Worm (Caenorhabditis elegans) whole organism, late embryonic: ENCODE data around the gene gars-1.

Experiments
- F13H6.1 ChIP-seq: sonication (generic microtip); optimal IDR thresholded peaks from 2 replicates; lab custom pipeline; 2016; ENCODE audit warnings: missing genetic modification characterization, missing compliant biosample characterization
- K09A11.1 ChIP-seq: sonication (generic microtip); optimal IDR thresholded peaks from 2 replicates; lab custom pipeline; 2017; ENCODE audit warnings: antibody characterized with exemption, mild to moderate bottlenecking, missing genetic modification characterization, missing compliant biosample characterization; ENCODE audit not compliant: insufficient read depth
- T23F11.4 ChIP-seq: fragments of 200-800 bp; sonication (Bioruptor generic); optimal IDR thresholded peaks from 2 replicates; lab custom pipeline; 2018; ENCODE audit warnings: mild to moderate bottlenecking, missing genetic modification characterization, missing compliant biosample characterization
- ama-1 ChIP-seq: fragments of 150-350 bp; optimal IDR thresholded peaks from 2 replicates; lab custom pipeline; 2014
- ceh-18 ChIP-seq: sonication (generic microtip); optimal IDR thresholded peaks from 2 replicates; lab custom pipeline; 2016; ENCODE audit warnings: missing genetic modification characterization, missing compliant biosample characterization
- ceh-19 ChIP-seq: fragments of 200-800 bp; sonication (Bioruptor generic); optimal IDR thresholded peaks from 2 replicates; lab custom pipeline; 2018; ENCODE audit warnings: mild to moderate bottlenecking, missing genetic modification characterization, missing compliant biosample characterization
- ceh-2 ChIP-seq: sonication (generic microtip); optimal IDR thresholded peaks from 2 replicates; lab custom pipeline; 2016; ENCODE audit warnings: missing genotype, missing genetic modification characterization, missing compliant biosample characterization
- ceh-22 ChIP-seq: sonication (generic microtip); optimal IDR thresholded peaks from 2 replicates; lab custom pipeline; 2017; ENCODE audit warnings: missing biosample characterization, missing genetic modification characterization
- ceh-24 ChIP-seq: sonication (generic microtip); optimal IDR thresholded peaks from 2 replicates; lab custom pipeline; 2016; ENCODE audit warnings: mild to moderate bottlenecking, missing genetic modification characterization, missing compliant biosample characterization
- ceh-31 ChIP-seq: sonication (generic microtip); optimal IDR thresholded peaks from 2 replicates; lab custom pipeline; 2016; ENCODE audit warnings: missing genetic modification characterization, missing compliant biosample characterization
- ceh-34 ChIP-seq: sonication (generic microtip); optimal IDR thresholded peaks from 2 replicates; lab custom pipeline; 2016; ENCODE audit warnings: mild to moderate bottlenecking, missing genetic modification characterization, missing compliant biosample characterization
- ceh-45 ChIP-seq: fragments of 200-800 bp; sonication (Bioruptor generic); IDR thresholded peaks from 2 replicates; pipeline ENCODE4 v1.3.6; 2022; ENCODE audit warnings: missing genetic modification reagents, missing genetic modification characterization, missing compliant biosample characterization
- che-1 ChIP-seq: sonication (generic microtip); optimal IDR thresholded peaks from 2 replicates; lab custom pipeline; 2016; ENCODE audit warnings: mild to moderate bottlenecking, missing genetic modification characterization, missing compliant biosample characterization
- elt-2 ChIP-seq: sonication (generic microtip); optimal IDR thresholded peaks from 2 replicates; lab custom pipeline; 2016; ENCODE audit warnings: missing genetic modification reagents, missing genetic modification characterization, missing compliant biosample characterization
- ets-4 ChIP-seq: sonication (generic microtip); optimal IDR thresholded peaks from 2 replicates; lab custom pipeline; 2016; ENCODE audit warnings: missing genetic modification characterization, missing compliant biosample characterization
- fkh-10 ChIP-seq: fragments of 150-350 bp; optimal IDR thresholded peaks from 2 replicates; lab custom pipeline; 2014; ENCODE audit warnings: missing biosample characterization, missing genetic modification reagents, missing genetic modification characterization
- gmeb-2 ChIP-seq: sonication (generic microtip); optimal IDR thresholded peaks from 2 replicates; lab custom pipeline; 2016; ENCODE audit warnings: missing genetic modification characterization, inconsistent platforms, missing compliant biosample characterization
- hlh-13 ChIP-seq: fragments of 200-800 bp; sonication (Bioruptor generic); optimal IDR thresholded peaks from 2 replicates; lab custom pipeline; 2018; ENCODE audit warnings: mild to moderate bottlenecking, missing genetic modification characterization, missing compliant biosample characterization
- hlh-15 ChIP-seq: sonication (generic microtip); optimal IDR thresholded peaks from 2 replicates; lab custom pipeline; 2016; ENCODE audit warnings: missing genetic modification characterization, missing compliant biosample characterization
- hlh-8 ChIP-seq: sonication (generic microtip); optimal IDR thresholded peaks from 2 replicates; lab custom pipeline; 2016; ENCODE audit warnings: missing genotype, missing genetic modification characterization, missing compliant biosample characterization
- lim-6 ChIP-seq: sonication (generic microtip); optimal IDR thresholded peaks from 2 replicates; lab custom pipeline; 2016; ENCODE audit warnings: missing genetic modification characterization, missing compliant biosample characterization
- madf-2 ChIP-seq: sonication (generic microtip); optimal IDR thresholded peaks from 2 replicates; lab custom pipeline; 2017; ENCODE audit warnings: missing genetic modification characterization, missing compliant biosample characterization
- mec-3 ChIP-seq: sonication (generic microtip); optimal IDR thresholded peaks from 2 replicates; lab custom pipeline; 2016; ENCODE audit warnings: borderline replicate concordance, missing genetic modification characterization, missing compliant biosample characterization
- nfya-1 ChIP-seq: sonication (generic microtip); optimal IDR thresholded peaks from 2 replicates; lab custom pipeline; 2017; ENCODE audit warnings: missing genetic modification characterization, mild to moderate bottlenecking, missing compliant biosample characterization, antibody characterized with exemption, moderate library complexity
- nhr-11 ChIP-seq: fragments of 150-350 bp; optimal IDR thresholded peaks from 2 replicates; lab custom pipeline; 2014; ENCODE audit warnings: missing biosample characterization, missing genetic modification characterization
- nhr-232 ChIP-seq: sonication (generic microtip); optimal IDR thresholded peaks from 2 replicates; lab custom pipeline; 2016; ENCODE audit warnings: missing genetic modification characterization, missing compliant biosample characterization
- npax-4 ChIP-seq: sonication (generic microtip); optimal IDR thresholded peaks from 2 replicates; lab custom pipeline; 2016; ENCODE audit warnings: missing genetic modification characterization, missing compliant biosample characterization
- odd-2 ChIP-seq: sonication (generic microtip); optimal IDR thresholded peaks from 2 replicates; lab custom pipeline; 2017; ENCODE audit warnings: antibody characterized with exemption, mild to moderate bottlenecking, missing genetic modification characterization, missing compliant biosample characterization
- pqm-1 ChIP-seq: sonication (generic microtip); optimal IDR thresholded peaks from 2 replicates; lab custom pipeline; 2016; ENCODE audit warnings: missing genetic modification characterization, missing compliant biosample characterization
- pros-1 ChIP-seq: fragments of 150-350 bp; optimal IDR thresholded peaks from 2 replicates; lab custom pipeline; 2014; ENCODE audit warnings: missing biosample characterization, missing genetic modification reagents, missing genetic modification characterization
- sox-2 ChIP-seq: fragments of 200-800 bp; sonication (Bioruptor generic); IDR thresholded peaks from 2 replicates; pipeline ENCODE4 v1.3.6; 2022; ENCODE audit warnings: missing genetic modification reagents, missing genetic modification characterization, missing compliant biosample characterization
- syd-9 ChIP-seq: sonication (generic microtip); optimal IDR thresholded peaks from 2 replicates; lab custom pipeline; 2016; ENCODE audit warnings: mild to moderate bottlenecking, missing genetic modification characterization, moderate library complexity, missing compliant biosample characterization
- tbx-2 ChIP-seq: sonication (generic microtip); optimal IDR thresholded peaks from 2 replicates; lab custom pipeline; 2016; ENCODE audit warnings: missing genetic modification characterization, missing compliant biosample characterization
- tbx-7 ChIP-seq: sonication (generic microtip); optimal IDR thresholded peaks from 2 replicates; lab custom pipeline; 2016; ENCODE audit warnings: missing genotype, missing genetic modification characterization, missing compliant biosample characterization
- ttx-3 ChIP-seq: sonication (generic microtip); optimal IDR thresholded peaks from 2 replicates; lab custom pipeline; 2016; ENCODE audit warnings: missing genetic modification reagents, missing genetic modification characterization, missing compliant biosample characterization
- unc-86 ChIP-seq: sonication (generic microtip); optimal IDR thresholded peaks from 2 replicates; lab custom pipeline; 2016; ENCODE audit warnings: missing genetic modification characterization, missing compliant biosample characterization
- zip-5 ChIP-seq: sonication (generic microtip); optimal IDR thresholded peaks from 2 replicates; lab custom pipeline; 2016; ENCODE audit warnings: missing genetic modification characterization, missing compliant biosample characterization
- ztf-16 ChIP-seq: sonication (generic microtip); optimal IDR thresholded peaks from 2 replicates; lab custom pipeline; 2017; ENCODE audit warnings: missing genetic modification characterization, missing compliant biosample characterization

Gene gars-1

DNA sequence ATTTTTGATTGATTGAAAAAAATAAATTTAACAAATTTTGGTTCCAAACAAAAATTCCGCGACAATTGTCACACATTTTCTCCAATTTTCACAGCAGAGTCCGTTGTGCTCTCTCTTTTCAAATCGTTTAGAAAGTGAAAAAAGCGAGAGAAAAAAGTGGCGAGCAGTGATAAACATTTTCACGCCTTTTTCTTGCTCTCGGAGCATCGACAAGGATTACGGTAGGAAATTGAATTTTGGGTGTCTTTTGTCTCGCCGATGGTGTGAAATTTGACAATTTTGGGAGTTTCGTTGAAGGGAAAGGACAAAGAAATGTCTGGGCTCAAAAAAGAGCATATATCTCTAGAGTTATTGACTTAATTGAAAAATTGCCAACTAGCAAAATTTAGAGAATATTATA is 28.9 kb downstream of the gars-1 start:
- TF ChIP-seq che-1 (tag; lab: Kevin White, UChicago), result no peak
- peak; percentile 88 for TF ChIP-seq tbx-2 (tag; lab: Kevin White, UChicago)
- no peak for TF ChIP-seq fkh-10 (GFP tag; lab: Kevin White, UChicago)
- TF ChIP-seq zip-5, result no peak
- no peak for TF ChIP-seq ceh-22
- TF ChIP-seq, all 69 proteins: peak for 1

DNA sequence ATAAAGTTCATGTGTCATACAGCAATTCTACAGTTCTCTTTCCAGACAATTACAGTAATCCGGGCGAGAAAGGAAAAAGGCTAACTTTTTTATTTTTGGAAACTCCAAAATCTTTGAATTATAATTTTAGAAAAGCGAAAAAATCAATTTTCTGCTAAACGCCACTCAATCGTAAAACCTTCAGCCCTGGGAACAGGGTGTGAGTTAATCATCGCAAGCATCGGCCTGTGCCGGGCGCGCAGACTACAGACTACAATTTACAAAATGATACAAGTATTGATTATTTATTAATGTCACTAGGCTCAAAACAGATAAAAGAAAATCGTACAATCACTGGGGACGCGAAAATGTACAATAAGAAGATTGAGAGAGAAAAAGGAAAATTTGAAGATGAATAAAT is 32.8 kb downstream of the gars-1 start:
- TF ChIP-seq mec-3 (tag; lab: Kevin White, UChicago), result no peak
- peak; percentile 2 for TF ChIP-seq tbx-2 (tag; lab: Kevin White, UChicago)

DNA sequence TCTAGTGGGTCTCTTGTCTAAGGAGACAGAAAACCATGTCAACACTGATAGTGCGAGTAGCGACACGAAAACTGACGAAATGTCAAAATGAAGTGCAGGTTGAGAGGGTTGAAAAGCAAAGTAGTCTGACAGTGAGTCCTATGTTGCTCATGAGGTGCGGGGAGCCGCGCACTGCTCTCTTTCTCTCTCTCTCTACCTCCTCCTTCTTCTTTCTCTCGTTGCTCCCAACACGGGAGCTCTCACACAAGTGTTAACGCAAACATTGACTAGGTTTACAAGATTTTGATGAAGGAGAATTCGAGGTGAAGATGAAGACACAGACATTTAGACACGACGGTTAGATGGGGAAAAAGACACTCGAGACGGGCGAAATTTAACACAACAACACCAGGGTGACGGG is 34.2 kb downstream of the gars-1 start:
- TF ChIP-seq ceh-34 (tag; lab: Kevin White, UChicago), result no peak
- no peak for TF ChIP-seq sox-2 (GFP tag; lab: Robert Waterston, UW)
- no peak for TF ChIP-seq T23F11.4 (GFP tag; lab: Kevin White, UChicago)
- TF ChIP-seq nfya-1, result no peak
- TF ChIP-seq tbx-2 (tag; lab: Kevin White, UChicago), result peak; percentile 97
- TF ChIP-seq zip-5, result no peak
- TF ChIP-seq ceh-24 (tag; lab: Kevin White, UChicago), result no peak
- no peak for TF ChIP-seq ceh-45 (GFP tag; lab: Robert Waterston, UW)
- peak; percentile 43 for TF ChIP-seq ets-4 (tag; lab: Kevin White, UChicago)
- peak; percentile 61 for TF ChIP-seq ceh-18
- no peak for TF ChIP-seq unc-86 (tag; lab: Kevin White, UChicago)
- no peak for TF ChIP-seq npax-4
- TF ChIP-seq hlh-15 (tag; lab: Kevin White, UChicago), result no peak
- TF ChIP-seq ceh-22, result peak; percentile 20
- no peak for TF ChIP-seq elt-2 (tag; lab: Kevin White, UChicago)
- no peak for TF ChIP-seq ama-1 (lab: Kevin White, UChicago)
- no peak for TF ChIP-seq nhr-11 (tag; lab: Kevin White, UChicago)
- no peak for TF ChIP-seq gmeb-2 (tag; lab: Kevin White, UChicago)
- TF ChIP-seq hlh-8, result no peak
- TF ChIP-seq pqm-1 (tag; lab: Kevin White, UChicago), result no peak
- no peak for TF ChIP-seq ceh-2 (tag; lab: Kevin White, UChicago)
- no peak for TF ChIP-seq lim-6 (tag; lab: Kevin White, UChicago)
- TF ChIP-seq ceh-19 (GFP tag; lab: Kevin White, UChicago), result no peak
- TF ChIP-seq madf-2 (tag; lab: Kevin White, UChicago), result no peak
- no peak for TF ChIP-seq hlh-13 (GFP tag; lab: Kevin White, UChicago)
- no peak for TF ChIP-seq nhr-232 (tag; lab: Kevin White, UChicago)
- no peak for TF ChIP-seq K09A11.1 (tag; lab: Kevin White, UChicago)
- TF ChIP-seq odd-2 (tag; lab: Kevin White, UChicago), result no peak
- TF ChIP-seq ttx-3, result no peak
- no peak for TF ChIP-seq syd-9 (tag; lab: Kevin White, UChicago)
- TF ChIP-seq tbx-7 (tag; lab: Kevin White, UChicago), result no peak
- no peak for TF ChIP-seq ztf-16 (tag; lab: Kevin White, UChicago)
- TF ChIP-seq mec-3 (tag; lab: Kevin White, UChicago), result no peak
- no peak for TF ChIP-seq pros-1
- TF ChIP-seq F13H6.1 (tag; lab: Kevin White, UChicago), result peak; percentile 6

DNA sequence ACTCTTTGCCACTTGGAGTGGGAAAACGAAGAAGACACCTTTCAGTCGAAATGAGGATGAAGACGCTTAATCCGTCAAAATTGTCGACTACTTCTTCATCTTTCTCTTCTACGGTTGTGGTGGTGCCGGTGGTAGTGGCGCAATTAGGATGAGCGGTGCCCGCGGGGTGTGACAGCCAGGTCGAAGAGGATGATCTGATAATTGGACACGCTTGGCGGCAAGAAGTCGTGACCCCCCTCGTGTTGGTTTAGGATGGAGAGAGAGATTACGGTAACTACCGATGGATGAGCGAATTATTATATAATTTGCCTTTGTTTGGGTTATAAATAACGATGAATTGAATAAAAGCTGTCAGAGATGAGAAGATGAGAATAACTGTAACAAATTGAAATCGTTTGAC is 36.4 kb downstream of the gars-1 start:
- TF ChIP-seq tbx-2 (tag; lab: Kevin White, UChicago) (peak; percentile 93), ceh-31 (tag; lab: Kevin White, UChicago) (peak; percentile 24), madf-2 (tag; lab: Kevin White, UChicago) (no peak)
